Fruit fly (Drosophila melanogaster) whole organism, wandering third instar larva: ENCODE results near the gene CG46399.

ENCODE experiments used
- Abd-B ChIP-seq: fragments of >200 bp; optimal IDR thresholded peaks from 2 replicates; lab custom pipeline; 2017; ENCODE audit warnings: missing biosample characterization, missing genetic modification characterization
- CG32264 ChIP-seq: fragments of 200-800 bp; sonication (Bioruptor generic); optimal IDR thresholded peaks from 2 replicates; lab custom pipeline; 2016; ENCODE audit warnings: missing biosample characterization, missing genetic modification characterization
- CG9705 ChIP-seq: fragments of 200-800 bp; sonication (Bioruptor generic); optimal IDR thresholded peaks from 2 replicates; lab custom pipeline; 2018; ENCODE audit warnings: missing biosample characterization, mild to moderate bottlenecking, missing genetic modification characterization
- CrebA ChIP-seq: fragments of 200-800 bp; sonication (Bioruptor generic); optimal IDR thresholded peaks from 2 replicates; lab custom pipeline; 2016; ENCODE audit warnings: missing biosample characterization, mild to moderate bottlenecking, missing genetic modification characterization, borderline replicate concordance
- Dif ChIP-seq: fragments of 200-275, 200-300 bp; sonication (Bioruptor generic); optimal IDR thresholded peaks from 2 replicates; lab custom pipeline; 2018; ENCODE audit warnings: missing biosample characterization, missing genetic modification characterization; ENCODE audit not compliant: partially characterized antibody
- GATAd ChIP-seq: sonication (Bioruptor generic); optimal IDR thresholded peaks from 2 replicates; lab custom pipeline; 2016; ENCODE audit warnings: missing biosample characterization, missing genetic modification characterization
- HLH106 ChIP-seq: fragments of 200-800 bp; optimal IDR thresholded peaks from 3 replicates; lab custom pipeline; 2019; ENCODE audit warnings: missing biosample characterization, mild to moderate bottlenecking, missing genetic modification characterization, moderate library complexity
- Hnf4 ChIP-seq: fragments of 200-800 bp; sonication (Bioruptor generic); optimal IDR thresholded peaks from 2 replicates; lab custom pipeline; 2016; ENCODE audit warnings: missing biosample characterization, mild to moderate bottlenecking, missing genetic modification characterization
- Hr78 ChIP-seq: fragments of >200 bp; optimal IDR thresholded peaks from 2 replicates; lab custom pipeline; 2017; ENCODE audit warnings: missing biosample characterization, missing genetic modification characterization
- Hr83 ChIP-seq: fragments of 200-300 bp; sonication (Bioruptor generic); optimal IDR thresholded peaks from 2 replicates; lab custom pipeline; 2016; ENCODE audit warnings: missing biosample characterization, mild to moderate bottlenecking, missing genetic modification characterization, moderate library complexity; ENCODE audit not compliant: poor library complexity, severe bottlenecking
- Jra ChIP-seq: sonication (Bioruptor generic); optimal IDR thresholded peaks from 2 replicates; lab custom pipeline; 2016; ENCODE audit warnings: missing biosample characterization, missing genetic modification characterization
- Mio ChIP-seq: sonication (Bioruptor generic); optimal IDR thresholded peaks from 2 replicates; lab custom pipeline; 2016; ENCODE audit warnings: missing biosample characterization, missing genetic modification characterization
- OdsH ChIP-seq: fragments of 200-800 bp; sonication (Bioruptor generic); optimal IDR thresholded peaks from 2 replicates; lab custom pipeline; 2016; ENCODE audit warnings: missing biosample characterization, mild to moderate bottlenecking, missing genetic modification characterization
- Rel ChIP-seq, 2 experiments: fragments of 200-800 bp; sonication (Bioruptor generic) in 1 of 2; optimal IDR thresholded peaks; 2 replicates in 1 of 2; 3 replicates in 1 of 2; lab custom pipeline; 2016 to 2019; ENCODE audit warnings: mild to moderate bottlenecking in 2 of 2, missing biosample characterization in 2 of 2, missing genetic modification characterization in 2 of 2, moderate library complexity in 1 of 2
- Sp1 ChIP-seq: fragments of 200-800 bp; sonication (Bioruptor generic); optimal IDR thresholded peaks from 3 replicates; lab custom pipeline; 2019; ENCODE audit warnings: missing biosample characterization, mild to moderate bottlenecking, missing genetic modification characterization, moderate library complexity
- br ChIP-seq: fragments of 200-800 bp; sonication (Bioruptor generic); optimal IDR thresholded peaks from 2 replicates; lab custom pipeline; 2016; ENCODE audit warnings: missing biosample characterization, missing genetic modification characterization
- brk ChIP-seq: fragments of 200-800 bp; sonication (Bioruptor generic); optimal IDR thresholded peaks from 2 replicates; lab custom pipeline; 2016; ENCODE audit warnings: missing biosample characterization, mild to moderate bottlenecking, missing genetic modification characterization
- dl ChIP-seq, 2 experiments: fragments of 175-275, 200-275 bp in 1 of 2; fragments of 200-275 bp in 1 of 2; sonication (Bioruptor generic); optimal IDR thresholded peaks; lab custom pipeline; 2018; ENCODE audit warnings: mild to moderate bottlenecking in 2 of 2, missing biosample characterization in 2 of 2, missing genetic modification characterization in 2 of 2, moderate library complexity in 2 of 2; ENCODE audit not compliant: partially characterized antibody in 2 of 2, insufficient read depth in 1 of 2
- dmrt93B ChIP-seq: fragments of 200-800 bp; sonication (Bioruptor generic); optimal IDR thresholded peaks from 2 replicates; lab custom pipeline; 2018; ENCODE audit warnings: missing biosample characterization, mild to moderate bottlenecking, missing genetic modification characterization
- dsf ChIP-seq: sonication (Bioruptor generic); optimal IDR thresholded peaks from 2 replicates; lab custom pipeline; 2016; ENCODE audit warnings: missing biosample characterization, missing genetic modification characterization, borderline replicate concordance
- ey ChIP-seq: fragments of 200-800 bp; sonication (Bioruptor generic); optimal IDR thresholded peaks from 2 replicates; lab custom pipeline; 2016; ENCODE audit warnings: missing biosample characterization, missing genetic modification characterization
- foxo ChIP-seq, 2 experiments: fragments of 200-800 bp; sonication (Bioruptor generic); optimal IDR thresholded peaks; 2 replicates in 1 of 2; 3 replicates in 1 of 2; lab custom pipeline; 2016 to 2017; ENCODE audit warnings: missing biosample characterization in 2 of 2, missing genetic modification characterization in 2 of 2
- fru ChIP-seq: fragments of 200-800 bp; sonication (Bioruptor generic); optimal IDR thresholded peaks from 3 replicates; lab custom pipeline; 2016; ENCODE audit warnings: missing biosample characterization, mild to moderate bottlenecking, missing genetic modification characterization
- h ChIP-seq: fragments of 200-800 bp; sonication (Bioruptor generic); optimal IDR thresholded peaks from 3 replicates; lab custom pipeline; 2016; ENCODE audit warnings: missing biosample characterization, mild to moderate bottlenecking, missing genetic modification characterization
- jim ChIP-seq: fragments of 175-275, 200-325 bp; sonication (Bioruptor generic); optimal IDR thresholded peaks from 2 replicates; lab custom pipeline; 2016; ENCODE audit warnings: missing biosample characterization, mild to moderate bottlenecking, missing genetic modification characterization
- lola ChIP-seq: fragments of >200 bp; optimal IDR thresholded peaks from 2 replicates; lab custom pipeline; 2017; ENCODE audit warnings: missing biosample characterization, missing genetic modification characterization
- pan ChIP-seq: fragments of >200 bp; optimal IDR thresholded peaks from 2 replicates; lab custom pipeline; 2017
- psq ChIP-seq: fragments of 200-800 bp; sonication (Bioruptor generic); optimal IDR thresholded peaks from 3 replicates; lab custom pipeline; 2017; ENCODE audit warnings: missing biosample characterization, mild to moderate bottlenecking, missing genetic modification characterization, moderate library complexity
- rgr ChIP-seq: fragments of 200-800 bp; sonication (Bioruptor generic); optimal IDR thresholded peaks from 3 replicates; lab custom pipeline; 2016; ENCODE audit warnings: missing biosample characterization, mild to moderate bottlenecking, missing genetic modification characterization
- sage ChIP-seq: fragments of 200-800 bp; sonication (Bioruptor generic); optimal IDR thresholded peaks from 2 replicates; lab custom pipeline; 2016; ENCODE audit warnings: missing biosample characterization, mild to moderate bottlenecking, missing genetic modification characterization
- sv ChIP-seq: fragments of 200-800 bp; sonication (Bioruptor generic); optimal IDR thresholded peaks from 3 replicates; lab custom pipeline; 2016; ENCODE audit warnings: missing biosample characterization, missing genetic modification characterization
- tai ChIP-seq: sonication (Bioruptor generic); optimal IDR thresholded peaks from 2 replicates; lab custom pipeline; 2016; ENCODE audit warnings: missing biosample characterization, missing genetic modification characterization
- usp ChIP-seq: fragments of >200 bp; optimal IDR thresholded peaks from 2 replicates; lab custom pipeline; 2017; ENCODE audit warnings: missing biosample characterization, missing genetic modification characterization
- woc ChIP-seq: sonication (Bioruptor generic); optimal IDR thresholded peaks from 2 replicates; lab custom pipeline; 2016; ENCODE audit warnings: missing biosample characterization, mild to moderate bottlenecking, missing genetic modification characterization

The CG46399 gene

dm6 chrX:14836425-14836824 lies 22.6 kb upstream of the CG46399 start, which contains the start of gene CG14410:
Gene CG14410 (plus strand): TSS chrX:14836725.
- TF ChIP-seq CG9705 (no peak), Dif (GFP tag; lab: Kevin White, UChicago) (no peak), OdsH (no peak), h (GFP tag; lab: Kevin White, UChicago) (no peak), lola (GFP tag; lab: Kevin White, UChicago) (no peak), HLH106 (tag; lab: Kevin White, UChicago) (no peak), Sp1 (GFP tag; lab: Kevin White, UChicago) (no peak), dl (GFP tag; optimal IDR thresholded peaks at IDR 0.05; lab: Kevin White, UChicago; ENCODE audit: insufficient read depth in 1 of 2, partially characterized antibody in 2 of 2) (no peak), jim (GFP tag; lab: Kevin White, UChicago) (no peak), Rel (GFP tag; optimal IDR thresholded peaks at IDR 0.05; lab: Kevin White, UChicago) (no peak), Rel (tag; optimal IDR thresholded peaks at IDR 0.05; lab: Kevin White, UChicago) (no peak), Hnf4 (no peak), rgr (GFP tag; lab: Kevin White, UChicago) (no peak)
- TF ChIP-seq, all 38 proteins: peak for 0

dm6 chrX:14837983-14838382 lies 21.1 kb upstream of the CG46399 start, which contains the start of gene Grx5:
Gene Grx5 (minus strand): TSS chrX:14838198.
- TF ChIP-seq Abd-B (GFP tag; lab: Kevin White, UChicago) (no peak), tai (no peak), Mio (no peak), Hr78 (no peak), brk (no peak), sv (no peak), ey (GFP tag; lab: Kevin White, UChicago) (no peak), fru (GFP tag; lab: Kevin White, UChicago) (no peak), Dif (GFP tag; lab: Kevin White, UChicago) (no peak), CG9705 (no peak), pan (no peak), CG32264 (GFP tag; lab: Kevin White, UChicago) (no peak), rgr (GFP tag; lab: Kevin White, UChicago) (no peak), lola (GFP tag; lab: Kevin White, UChicago) (no peak), Hr83 (GFP tag; lab: Kevin White, UChicago) (no peak), br (GFP tag; lab: Kevin White, UChicago) (no peak), sage (no peak), CrebA (no peak)

dm6 chrX:14839047-14839446 lies 20.0 kb upstream of the CG46399 start, which contains the start of the genes CG32590 and Flo2:
Gene CG32590 (minus strand): TSS chrX:14839106.
Gene Flo2 (plus strand): TSS chrX:14839376.
- peak; percentile 89 for TF ChIP-seq h (GFP tag; lab: Kevin White, UChicago)
- TF ChIP-seq HLH106 (tag; lab: Kevin White, UChicago): peak; percentile 69
- TF ChIP-seq GATAd (GFP tag; lab: Kevin White, UChicago): peak; percentile 68
- TF ChIP-seq Hr83 (GFP tag; lab: Kevin White, UChicago): no peak
- peak; percentile 73 for TF ChIP-seq OdsH
- peak; percentile 86 for TF ChIP-seq Jra
- TF ChIP-seq Hnf4: no peak
- TF ChIP-seq rgr (GFP tag; lab: Kevin White, UChicago): peak; percentile 78
- TF ChIP-seq fru (GFP tag; lab: Kevin White, UChicago): peak; percentile 76
- TF ChIP-seq Sp1 (GFP tag; lab: Kevin White, UChicago): peak; percentile 68
- no peak for TF ChIP-seq lola (GFP tag; lab: Kevin White, UChicago)
- TF ChIP-seq foxo (GFP tag; optimal IDR thresholded peaks at IDR 0.05; lab: Kevin White, UChicago): peak in 1 of 2 experiments; percentile 83
- peak; percentile 23 for TF ChIP-seq sage
- peak; percentile 58 for TF ChIP-seq woc (GFP tag; lab: Kevin White, UChicago)
- peak; percentile 64 for TF ChIP-seq CG32264 (GFP tag; lab: Kevin White, UChicago)
- peak; percentile 63 for TF ChIP-seq br (GFP tag; lab: Kevin White, UChicago)
- TF ChIP-seq Mio: peak; percentile 27
- TF ChIP-seq ey (GFP tag; lab: Kevin White, UChicago): peak; percentile 81
- TF ChIP-seq dl (GFP tag; optimal IDR thresholded peaks at IDR 0.05; lab: Kevin White, UChicago; ENCODE audit: insufficient read depth in 1 of 2, partially characterized antibody in 2 of 2): no peak
- TF ChIP-seq usp: no peak
- TF ChIP-seq dsf (GFP tag; lab: Kevin White, UChicago): peak; percentile 72
- TF ChIP-seq dmrt93B (GFP tag; lab: Kevin White, UChicago): no peak
- TF ChIP-seq CG9705: peak; percentile 50
- TF ChIP-seq psq: peak; percentile 71
- TF ChIP-seq sv: peak; percentile 50
- no peak for TF ChIP-seq Rel (GFP tag; optimal IDR thresholded peaks at IDR 0.05; lab: Kevin White, UChicago)
- TF ChIP-seq Rel (tag; optimal IDR thresholded peaks at IDR 0.05; lab: Kevin White, UChicago): peak; percentile 56
